Fruit fly (Drosophila melanogaster) whole organism, embryonic: ENCODE data around the gene CG6602.

Experiments
- Atf3 ChIP-seq: fragments of 200-800 bp; sonication (Bioruptor generic); optimal IDR thresholded peaks from 3 replicates; lab custom pipeline; 2016; ENCODE audit warnings: missing biosample characterization, missing genetic modification characterization
- BtbVII ChIP-seq: fragments of 200-800 bp; sonication (Bioruptor generic); optimal IDR thresholded peaks from 3 replicates; lab custom pipeline; 2017; ENCODE audit warnings: missing biosample characterization, mild to moderate bottlenecking, missing genetic modification characterization
- CG11504 ChIP-seq: fragments of 200-800 bp; sonication (Bioruptor generic); optimal IDR thresholded peaks from 3 replicates; lab custom pipeline; 2019; ENCODE audit warnings: missing biosample characterization, mild to moderate bottlenecking, missing genetic modification characterization, moderate library complexity
- CG12104 ChIP-seq: fragments of 200-800 bp; sonication (Bioruptor generic); optimal IDR thresholded peaks from 3 replicates; lab custom pipeline; 2016; ENCODE audit warnings: missing biosample characterization, missing genetic modification characterization
- CG1233 ChIP-seq: fragments of 200-800 bp; sonication (Bioruptor generic); optimal IDR thresholded peaks from 4 replicates; lab custom pipeline; 2018; ENCODE audit warnings: missing biosample characterization, mild to moderate bottlenecking, missing genetic modification characterization
- CG14050 ChIP-seq: fragments of 200-800 bp; sonication (Bioruptor generic); IDR thresholded peaks from 3 replicates; pipeline ENCODE4 v1.3.6; 2022; ENCODE audit warnings: missing biosample characterization, missing genetic modification characterization
- CG17829 ChIP-seq: fragments of 200-800 bp; optimal IDR thresholded peaks from 2 replicates; lab custom pipeline; 2019; ENCODE audit warnings: missing biosample characterization, mild to moderate bottlenecking, missing genetic modification characterization, moderate library complexity
- CG1832 ChIP-seq: fragments of 200-800 bp; sonication (Bioruptor generic); optimal IDR thresholded peaks from 2 replicates; lab custom pipeline; 2017; ENCODE audit warnings: missing biosample characterization, mild to moderate bottlenecking, missing genetic modification characterization, inconsistent platforms
- CG4328 ChIP-seq: fragments of 200-800 bp; sonication (Bioruptor generic); optimal IDR thresholded peaks from 3 replicates; lab custom pipeline; 2017; ENCODE audit warnings: missing biosample characterization, missing genetic modification reagents, missing genetic modification characterization
- CG9817 ChIP-seq: fragments of 200-800 bp; sonication (Bioruptor generic); optimal IDR thresholded peaks from 2 replicates; lab custom pipeline; 2018; ENCODE audit warnings: missing biosample characterization, mild to moderate bottlenecking, missing genetic modification characterization, moderate library complexity
- Deaf1 ChIP-seq: fragments of 200-800 bp; optimal IDR thresholded peaks from 3 replicates; lab custom pipeline; 2019; ENCODE audit warnings: missing biosample characterization, mild to moderate bottlenecking, missing genetic modification characterization, moderate library complexity
- Ets65A ChIP-seq: fragments of 200-800 bp; sonication (Bioruptor generic); peaks from one replicate; lab custom pipeline; 2016; ENCODE audit warnings: missing biosample characterization, missing genetic modification characterization
- H15 ChIP-seq: fragments of 200-800 bp; sonication (Bioruptor generic); IDR thresholded peaks from 3 replicates; pipeline ENCODE4 v1.3.6; 2022; ENCODE audit warnings: missing biosample characterization, missing genetic modification characterization
- Med ChIP-seq: fragments of 200-800 bp; sonication (Bioruptor generic); peaks from one replicate; lab custom pipeline; 2016; ENCODE audit warnings: missing biosample characterization, missing genetic modification characterization, mild to moderate bottlenecking, inconsistent platforms, moderate library complexity
- Optix ChIP-seq: fragments of 200-800 bp; sonication (Bioruptor generic); IDR thresholded peaks from 3 replicates; pipeline ENCODE4 v1.3.6; 2022; ENCODE audit warnings: missing biosample characterization, missing genetic modification characterization
- Pdp1 ChIP-seq, 2 experiments: fragments of 200-800 bp; sonication (Bioruptor generic); optimal IDR thresholded peaks; 3 replicates each; lab custom pipeline; 2016; ENCODE audit warnings: missing biosample characterization in 2 of 2, missing genetic modification characterization in 2 of 2, mild to moderate bottlenecking in 1 of 2, moderate library complexity in 1 of 2
- TFAM ChIP-seq: fragments of 200-800 bp; sonication (Bioruptor generic); optimal IDR thresholded peaks from 2 replicates; lab custom pipeline; 2017; ENCODE audit warnings: missing biosample characterization, missing genetic modification characterization, inconsistent platforms
- abd-A ChIP-seq: fragments of 200-800 bp; sonication (Bioruptor generic); optimal IDR thresholded peaks from 3 replicates; lab custom pipeline; 2019; ENCODE audit warnings: missing biosample characterization, mild to moderate bottlenecking, missing genetic modification characterization, moderate library complexity
- bigmax ChIP-seq: fragments of 200-800 bp; sonication (Bioruptor generic); optimal IDR thresholded peaks from 2 replicates; lab custom pipeline; 2018; ENCODE audit warnings: missing biosample characterization, mild to moderate bottlenecking, missing genetic modification characterization
- cato ChIP-seq: fragments of 200-800 bp; sonication (Bioruptor generic); optimal IDR thresholded peaks from 2 replicates; lab custom pipeline; 2016; ENCODE audit warnings: missing biosample characterization, missing genetic modification characterization, borderline replicate concordance
- chinmo ChIP-seq: fragments of 200-800 bp; sonication (Bioruptor generic); IDR thresholded peaks from 4 replicates; pipeline ENCODE4 v1.3.6; 2022; ENCODE audit warnings: missing biosample characterization, missing genetic modification characterization; ENCODE audit not compliant: partially characterized antibody
- dan ChIP-seq: fragments of 200-800 bp; sonication (Bioruptor generic); IDR thresholded peaks from 2 replicates; pipeline ENCODE4 v1.3.6; 2022; ENCODE audit warnings: missing biosample characterization, missing genetic modification characterization
- dpn ChIP-seq, 2 experiments: fragments of 200-800 bp; sonication (Bioruptor generic); optimal IDR thresholded peaks; 3 replicates each; lab custom pipeline; 2016; ENCODE audit warnings: missing biosample characterization in 2 of 2, missing genetic modification characterization in 2 of 2
- ewg ChIP-seq: fragments of 200-800 bp; sonication (Bioruptor generic); optimal IDR thresholded peaks from 3 replicates; lab custom pipeline; 2017; ENCODE audit warnings: mild to moderate bottlenecking, missing biosample characterization, missing genetic modification reagents, missing genetic modification characterization
- gcm2 ChIP-seq: fragments of 200-800 bp; sonication (Bioruptor generic); optimal IDR thresholded peaks from 2 replicates; lab custom pipeline; 2016; ENCODE audit warnings: missing biosample characterization, missing genetic modification characterization
- grau ChIP-seq: fragments of 200-800 bp; optimal IDR thresholded peaks from 3 replicates; lab custom pipeline; 2019; ENCODE audit warnings: missing biosample characterization, mild to moderate bottlenecking, missing genetic modification characterization, moderate library complexity
- hb ChIP-seq: fragments of 200-800 bp; sonication (Bioruptor generic); IDR thresholded peaks from 3 replicates; pipeline ENCODE4 v1.3.6; 2022; ENCODE audit warnings: missing biosample characterization, missing genetic modification characterization; ENCODE audit not compliant: partially characterized antibody
- kni ChIP-seq: fragments of 200-800 bp; sonication (Bioruptor generic); optimal IDR thresholded peaks from 3 replicates; lab custom pipeline; 2017; ENCODE audit warnings: mild to moderate bottlenecking, missing biosample characterization, missing genetic modification reagents, missing genetic modification characterization
- lola ChIP-seq, 3 experiments: fragments of >200 bp in 2 of 3; fragments of 200-800 bp in 1 of 3; sonication (Bioruptor generic) in 1 of 3; optimal IDR thresholded peaks; 2 replicates each; lab custom pipeline; 2017 to 2019; ENCODE audit warnings: missing biosample characterization in 3 of 3, missing genetic modification characterization in 3 of 3, mild to moderate bottlenecking in 1 of 3, moderate library complexity in 1 of 3
- nerfin-1 ChIP-seq: fragments of 200-800 bp; sonication (Bioruptor generic); optimal IDR thresholded peaks from 3 replicates; lab custom pipeline; 2019; ENCODE audit warnings: missing biosample characterization, mild to moderate bottlenecking, missing genetic modification characterization, moderate library complexity
- oc ChIP-seq: fragments of 200-800 bp; sonication (Bioruptor generic); optimal IDR thresholded peaks from 2 replicates; lab custom pipeline; 2018; ENCODE audit warnings: missing biosample characterization, mild to moderate bottlenecking, missing genetic modification characterization, moderate library complexity
- pho ChIP-seq: fragments of 200-800 bp; sonication (Bioruptor generic); optimal IDR thresholded peaks from 2 replicates; lab custom pipeline; 2016; ENCODE audit warnings: missing biosample characterization, missing genetic modification characterization
- sc ChIP-seq, 3 experiments: fragments of >200 bp in 2 of 3; fragments of 200-800 bp in 1 of 3; sonication (Bioruptor generic) in 1 of 3; optimal IDR thresholded peaks; 2 replicates in 2 of 3; 3 replicates in 1 of 3; lab custom pipeline; 2017; ENCODE audit warnings: mild to moderate bottlenecking in 1 of 3, missing biosample characterization in 1 of 3, missing genetic modification characterization in 1 of 3, missing genetic modification reagents in 1 of 3
- scrt ChIP-seq: fragments of 200-800 bp; sonication (Bioruptor generic); optimal IDR thresholded peaks from 2 replicates; lab custom pipeline; 2018; ENCODE audit warnings: missing biosample characterization, mild to moderate bottlenecking, missing genetic modification characterization, moderate library complexity
- sens ChIP-seq: fragments of 200-800 bp; sonication (Bioruptor generic); peaks from one replicate; lab custom pipeline; 2016; ENCODE audit warnings: missing biosample characterization, missing genetic modification characterization
- sob ChIP-seq: fragments of 200-800 bp; sonication (Bioruptor generic); IDR thresholded peaks from 2 replicates; pipeline ENCODE4 v1.3.6; 2022; ENCODE audit warnings: missing biosample characterization, missing genetic modification characterization
- vfl ChIP-seq: fragments of 200-800 bp; sonication (Bioruptor generic); optimal IDR thresholded peaks from 2 replicates; lab custom pipeline; 2016; ENCODE audit warnings: missing biosample characterization, missing genetic modification characterization

The CG6602 gene

DNA sequence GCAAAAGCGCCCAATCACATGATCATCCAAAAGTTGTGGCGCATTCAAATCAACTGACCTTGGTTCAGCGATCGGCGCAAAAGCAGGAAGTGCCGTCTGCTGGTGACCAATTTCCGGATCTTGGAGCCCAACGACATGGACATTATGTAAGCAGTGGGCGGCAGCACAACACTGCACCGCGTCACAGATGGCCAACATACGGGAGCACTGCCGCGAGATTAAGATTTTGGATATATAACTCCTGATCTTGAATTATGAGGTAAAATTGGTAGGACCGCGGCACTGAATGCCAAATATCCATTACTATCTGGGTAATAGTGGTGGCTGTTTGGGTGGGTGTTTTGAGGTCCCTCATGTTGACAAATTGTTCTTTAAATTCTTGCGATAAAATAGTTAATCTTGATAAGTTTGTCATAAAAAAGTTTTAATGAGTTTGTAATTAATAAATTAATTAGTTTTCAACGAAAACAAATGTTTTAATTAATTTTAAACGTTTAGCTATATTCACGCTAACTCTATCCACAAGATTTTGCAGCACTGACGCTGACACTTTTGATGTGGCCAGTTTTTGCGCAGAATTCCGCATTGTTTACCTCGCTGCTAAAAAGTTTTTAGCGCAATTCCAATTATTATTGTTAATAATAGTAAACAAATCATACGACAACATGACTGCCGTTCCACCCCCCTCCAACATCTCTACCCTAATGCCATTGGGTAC lies 3.2 kb downstream of the CG6602 start, which contains the start of the genes CG13295 and CG6610 (continued):
- TF ChIP-seq sc (optimal IDR thresholded peaks at IDR 0.05; lab: Kevin White, UChicago) (no peak), sc (GFP tag; optimal IDR thresholded peaks at IDR 0.05; lab: Kevin White, UChicago) (peak; percentile 12), CG1233 (peak; percentile 51), CG1832 (GFP tag; lab: Kevin White, UChicago) (no peak), grau (tag; lab: Kevin White, UChicago) (peak; percentile 73), TFAM (no peak), pho (GFP tag; lab: Kevin White, UChicago) (peak; percentile 59), gcm2 (GFP tag; lab: Kevin White, UChicago) (peak; percentile 24), Optix (no peak), nerfin-1 (tag; lab: Kevin White, UChicago) (peak; percentile 61), Pdp1 (GFP tag; optimal IDR thresholded peaks at IDR 0.05; lab: Kevin White, UChicago) (peak; percentile 55 to 88), CG12104 (GFP tag; lab: Kevin White, UChicago) (no peak), CG11504 (tag; lab: Kevin White, UChicago) (peak; percentile 64), sens (GFP tag; lab: Kevin White, UChicago) (peak; percentile 90), cato (GFP tag; lab: Kevin White, UChicago) (no peak), BtbVII (peak; percentile 15), lola (GFP tag; optimal IDR thresholded peaks at IDR 0.05; lab: Kevin White, UChicago) (peak in 1 of 3 experiments; percentile 71), CG9817 (tag; lab: Kevin White, UChicago) (peak; percentile 76), dpn (GFP tag; optimal IDR thresholded peaks at IDR 0.05; lab: Kevin White, UChicago) (peak; percentile 46 to 54)

DNA sequence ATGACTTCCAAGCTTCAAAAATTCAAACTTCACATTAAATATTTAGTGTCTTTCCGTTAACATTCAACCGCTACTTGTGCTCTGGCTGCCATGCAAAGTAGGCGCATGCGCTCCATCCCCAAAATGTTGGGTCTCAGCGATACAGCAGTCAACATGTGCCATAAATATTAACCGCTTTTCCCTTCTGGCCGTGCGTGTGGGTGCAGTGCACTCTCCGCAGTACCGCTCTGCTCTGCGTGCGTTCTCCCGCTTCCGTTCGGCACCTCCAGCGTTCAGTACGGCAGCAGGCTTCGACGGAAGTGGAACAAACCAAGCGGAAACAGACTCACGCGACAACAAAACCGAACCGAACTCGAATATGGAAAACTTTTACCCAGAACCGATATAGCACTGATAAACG lies 4.5 kb downstream of the CG6602 start, which contains the start of gene ssp6:
Gene ssp6 (plus strand): TSS at position 294 of the 400 bp plus-strand sequence.
- TF ChIP-seq kni (GFP tag; lab: Kevin White, UChicago) (peak; percentile 13), scrt (GFP tag; lab: Kevin White, UChicago) (peak; percentile 85), bigmax (GFP tag; lab: Kevin White, UChicago) (no peak), Ets65A (GFP tag; lab: Kevin White, UChicago) (peak; percentile 56), vfl (GFP tag; lab: Kevin White, UChicago) (no peak), sob (GFP tag; lab: Robert Waterston, UW) (0 out of 2 replicates have a peak, but pooled peaks have one; percentile 9), abd-A (peak; percentile 75), CG14050 (GFP tag; lab: Robert Waterston, UW) (no peak), CG4328 (GFP tag; lab: Kevin White, UChicago) (no peak), ewg (peak; percentile 82), Deaf1 (tag; lab: Kevin White, UChicago) (peak; percentile 51), dan (GFP tag; lab: Robert Waterston, UW) (no peak), H15 (GFP tag; lab: Robert Waterston, UW) (no peak), hb (GFP tag; lab: Robert Waterston, UW) (no peak), Med (GFP tag; lab: Kevin White, UChicago) (peak; percentile 39), oc (tag; lab: Kevin White, UChicago) (no peak), Atf3 (GFP tag; lab: Kevin White, UChicago) (no peak), CG17829 (no peak), chinmo (GFP tag; lab: Robert Waterston, UW) (0 out of 4 replicates have a peak, but pooled peaks have one; percentile 17)
- TF ChIP-seq, all 482 proteins: peak for 9
